Fruit fly (Drosophila melanogaster): ENCODE results near the gene Ten-a.

Gene Ten-a

DNA sequence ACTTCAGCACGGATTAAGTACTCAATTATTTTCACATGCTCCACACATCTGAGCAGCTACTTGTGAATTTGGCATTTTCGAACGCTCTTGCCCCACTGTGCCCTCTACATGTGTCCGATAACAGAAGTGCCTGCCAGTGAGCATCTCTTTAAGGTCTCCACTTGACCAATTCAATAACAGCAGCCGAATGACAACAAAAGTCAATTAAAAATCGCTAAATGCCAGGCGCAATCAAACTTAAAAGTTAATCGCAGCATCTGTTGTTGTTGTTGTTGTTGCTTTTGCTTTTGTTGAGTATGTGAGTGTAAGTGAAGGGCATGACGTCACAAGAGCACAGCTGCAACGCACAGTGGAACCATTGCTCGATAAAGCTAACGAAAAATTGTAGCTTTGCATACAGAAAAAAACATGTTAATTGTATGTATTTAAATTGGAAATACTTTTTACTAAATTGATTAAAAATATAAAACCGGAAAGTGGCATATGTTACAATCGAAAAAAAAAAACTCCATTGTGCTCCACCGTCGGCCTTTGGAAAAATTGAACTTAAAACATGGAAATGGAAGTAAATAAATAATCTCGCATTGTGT is 28.6 kb upstream of the Ten-a start (continued):
- TF ChIP-seq CG7786 (GFP tag; optimal IDR thresholded peaks at IDR 0.05) (no peak), CG13775 (GFP tag; optimal IDR thresholded peaks at IDR 0.05) (peak; percentile 4), CG17912 (GFP tag; optimal IDR thresholded peaks at IDR 0.05) (no peak), HLHmδ (GFP tag; optimal IDR thresholded peaks at IDR 0.05) (no peak), Sry-β (GFP tag; optimal IDR thresholded peaks at IDR 0.05) (no peak), CG9817 (tag; optimal IDR thresholded peaks at IDR 0.05) (no peak), CG6689 (GFP tag; IDR thresholded peaks at IDR 0.05) (peak; percentile 28; the same call in 1 of the 2 replicates), CG2199 (GFP tag; IDR thresholded peaks at IDR 0.05) (no peak), CG2129 (GFP tag; IDR thresholded peaks at IDR 0.05; ENCODE audit: partially characterized antibody) (no peak), slp2 (GFP tag; optimal IDR thresholded peaks at IDR 0.05) (no peak), CG4820 (GFP tag; optimal IDR thresholded peaks at IDR 0.05) (no peak), CG8281 (tag; optimal IDR thresholded peaks at IDR 0.05) (no peak), tin (GFP tag; optimal IDR thresholded peaks at IDR 0.05) (peak; percentile 28), Oaz (GFP tag; IDR thresholded peaks at IDR 0.05) (no peak), dpn (GFP tag; optimal IDR thresholded peaks at IDR 0.05) (peak in 1 of 2 experiments; percentile 2), trh (GFP tag; optimal IDR thresholded peaks at IDR 0.05) (no peak), slou (GFP tag; optimal IDR thresholded peaks at IDR 0.05) (no peak), ranshi (GFP tag; IDR thresholded peaks at IDR 0.05) (peak; percentile 68), corto (GFP tag; optimal IDR thresholded peaks at IDR 0.05) (no peak), MESR4 (GFP tag; optimal IDR thresholded peaks at IDR 0.05) (no peak), Taf1 (GFP tag; IDR thresholded peaks at IDR 0.05) (no peak), Sox102F (GFP tag; optimal IDR thresholded peaks at IDR 0.05) (peak; percentile 23), Drgx (GFP tag; IDR thresholded peaks at IDR 0.05) (no peak; the same call in none of the 2 replicates), gro (GFP tag; optimal IDR thresholded peaks at IDR 0.05) (no peak), E2f1 (GFP tag; IDR thresholded peaks at IDR 0.05) (peak; percentile 26; the same call in 1 of the 2 replicates), ara (GFP tag; IDR thresholded peaks at IDR 0.05) (peak; percentile 20; the same call in 1 of the 2 replicates), Rx (GFP tag; IDR thresholded peaks at IDR 0.05) (peak; percentile 16; the same call in 1 of the 2 replicates), sd (tag; optimal IDR thresholded peaks at IDR 0.05) (no peak), org-1 (GFP tag; optimal IDR thresholded peaks at IDR 0.05) (no peak), CG12769 (tag; optimal IDR thresholded peaks at IDR 0.05) (no peak), Atf-2 (GFP tag; optimal IDR thresholded peaks at IDR 0.05) (peak; percentile 13), ci (GFP tag; IDR thresholded peaks at IDR 0.05) (peak; percentile 46; the same call in 1 of the 3 replicates), crol (GFP tag; IDR thresholded peaks at IDR 0.05) (no peak), gem (tag; optimal IDR thresholded peaks at IDR 0.05) (peak; percentile 56), CG1233 (GFP tag; optimal IDR thresholded peaks at IDR 0.05) (no peak), Optix (GFP tag; IDR thresholded peaks at IDR 0.05) (0 out of 3 replicates have a peak, but pooled peaks have one; percentile 9), CG33557 (GFP tag; optimal IDR thresholded peaks at IDR 0.05) (no peak), gcm (GFP tag; optimal IDR thresholded peaks at IDR 0.05) (no peak), ap (GFP tag; IDR thresholded peaks at IDR 0.05) (peak; percentile 29; the same call in 1 of the 2 replicates), Xbp1 (GFP tag; optimal IDR thresholded peaks at IDR 0.05) (peak; percentile 36), CG6654 (GFP tag; optimal IDR thresholded peaks at IDR 0.05) (no peak), inv (GFP tag; IDR thresholded peaks at IDR 0.05; ENCODE audit: partially characterized antibody) (0 out of 2 replicates have a peak, but pooled peaks have one; percentile 9), CG17361 (GFP tag; IDR thresholded peaks at IDR 0.05) (peak; percentile 59; the same call in 2 of the 3 replicates), ac (GFP tag; optimal IDR thresholded peaks at IDR 0.05) (no peak), gsb-n (tag; optimal IDR thresholded peaks at IDR 0.05) (no peak), tup (GFP tag; optimal IDR thresholded peaks at IDR 0.05) (no peak), caup (GFP tag; optimal IDR thresholded peaks at IDR 0.05; ENCODE audit: severe bottlenecking) (no peak), otp (GFP tag; IDR thresholded peaks at IDR 0.05) (no peak), Nf-YC (tag; optimal IDR thresholded peaks at IDR 0.05) (no peak), fru (optimal IDR thresholded peaks at IDR 0.05) (no peak), h (optimal IDR thresholded peaks at IDR 0.05) (no peak)
